Worm (Caenorhabditis elegans): ENCODE data around the gene C30G4.2.

- TF ChIP-seq rnt-1 (tag; optimal IDR thresholded peaks at IDR 0.05) (peak; percentile 47), C04F5.9 (tag; optimal IDR thresholded peaks at IDR 0.05) (no peak), Y116A8C.19 (tag; optimal IDR thresholded peaks at IDR 0.05; ENCODE audit: borderline replicate concordance) (no peak), alr-1 (tag; optimal IDR thresholded peaks at IDR 0.05; ENCODE audit: borderline replicate concordance) (no peak), snpc-4 (tag; optimal IDR thresholded peaks at IDR 0.05) (no peak), sptf-1 (tag; optimal IDR thresholded peaks at IDR 0.05) (no peak), lin-39 (tag; optimal IDR thresholded peaks at IDR 0.05) (no peak), ztf-11 (tag; optimal IDR thresholded peaks at IDR 0.05) (no peak), lsy-2 (tag; optimal IDR thresholded peaks at IDR 0.05) (peak in 1 of 2 experiments; percentile 46), pqm-1 (tag; optimal IDR thresholded peaks at IDR 0.05) (no peak), nhr-11 (tag; optimal IDR thresholded peaks at IDR 0.05) (no peak), mep-1 (tag; optimal IDR thresholded peaks at IDR 0.05) (peak; percentile 8)
Measured at ce11 chrX:17042946-17043345, 2.5 kb downstream of the C30G4.2 start, which contains the start of gene F35B3.7.

Data from whole organism, L1 larva.